Worm (Caenorhabditis elegans) whole organism, midembryonic: ENCODE measurements around the gene Y75B8A.44.

Experiments used
- flt-1 ChIP-seq: fragments of 200-800 bp; sonication (Bioruptor generic); IDR thresholded peaks from 2 replicates; pipeline ENCODE4 v1.3.6; 2022; ENCODE audit warnings: missing genetic modification characterization, missing compliant biosample characterization
- ztf-23 ChIP-seq: fragments of 200-800 bp; sonication (Bioruptor generic); IDR thresholded peaks from 2 replicates; pipeline ENCODE4 v1.3.6; 2022; ENCODE audit warnings: missing genetic modification reagents, missing genetic modification characterization, missing compliant biosample characterization

ce11 chrIII:12182919-12183318 lies 11.4 kb upstream of the Y75B8A.44 start, which contains the start of gene Y75B8A.10:
- TF ChIP-seq ztf-23 (GFP tag; lab: Robert Waterston, UW) (no peak), flt-1 (GFP tag; lab: Robert Waterston, UW) (no peak)
